Fruit fly (Drosophila melanogaster): Measurements from ENCODE around the gene CG6793.
A peak's percentile ranks its signal among the peaks of the same experiment; 100 is the strongest.

Gene CG6793

DNA sequence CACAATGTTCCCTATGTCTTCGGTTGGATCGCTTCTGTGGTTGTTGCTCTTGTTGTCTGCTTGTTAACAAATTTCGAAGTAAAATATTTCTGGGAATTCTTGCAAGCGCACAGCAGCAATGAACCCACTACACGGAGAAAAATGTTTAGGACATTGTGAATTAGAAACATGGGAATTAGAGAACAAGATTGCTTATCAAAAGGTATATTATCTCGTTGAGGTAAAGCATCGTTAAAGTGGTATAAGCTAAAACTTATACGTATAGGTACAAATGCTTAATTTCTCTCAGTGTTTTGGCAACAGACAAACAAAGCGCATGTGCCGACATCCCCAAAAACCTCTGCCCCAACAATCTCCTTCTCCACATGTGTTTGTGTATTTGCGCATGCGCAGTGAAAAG is 11.5 kb downstream of the CG6793 start (continued):
- TF ChIP-seq ro (GFP tag; IDR thresholded peaks at IDR 0.05) (no peak), CG12942 (GFP tag; optimal IDR thresholded peaks at IDR 0.05) (no peak), sim (GFP tag; IDR thresholded peaks at IDR 0.05) (no peak), dmrt99B (tag; optimal IDR thresholded peaks at IDR 0.05) (peak; percentile 50), sens (GFP tag) (peak; percentile 92), CG14050 (GFP tag; IDR thresholded peaks at IDR 0.05) (no peak), CG32767 (GFP tag; IDR thresholded peaks at IDR 0.05) (peak; percentile 32; the same call in 1 of the 2 replicates), NC2α (GFP tag; optimal IDR thresholded peaks at IDR 0.05) (no peak), Side (GFP tag; optimal IDR thresholded peaks at IDR 0.05) (no peak), cas (GFP tag; IDR thresholded peaks at IDR 0.05) (no peak), CG5180 (GFP tag; optimal IDR thresholded peaks at IDR 0.05) (no peak), CG32532 (GFP tag; IDR thresholded peaks at IDR 0.05) (no peak), CG8388 (GFP tag; optimal IDR thresholded peaks at IDR 0.05) (peak; percentile 65), CG31224 (GFP tag; IDR thresholded peaks at IDR 0.05) (no peak), pnt (GFP tag; optimal IDR thresholded peaks at IDR 0.05) (peak; percentile 36), mirr (GFP tag; optimal IDR thresholded peaks at IDR 0.05) (no peak), CG10267 (tag; optimal IDR thresholded peaks at IDR 0.05) (peak; percentile 61), Atf-2 (GFP tag; optimal IDR thresholded peaks at IDR 0.05) (no peak), Myb (GFP tag; optimal IDR thresholded peaks at IDR 0.05) (peak; percentile 5), CG6813 (GFP tag; optimal IDR thresholded peaks at IDR 0.05) (no peak), BtbVII (GFP tag; optimal IDR thresholded peaks at IDR 0.05) (no peak), nom (GFP tag; optimal IDR thresholded peaks at IDR 0.05) (no peak), CG18262 (tag; optimal IDR thresholded peaks at IDR 0.05) (peak; percentile 52), Ets65A (GFP tag) (peak; percentile 89), NFAT (GFP tag; IDR thresholded peaks at IDR 0.05) (no peak), CG8924 (tag; optimal IDR thresholded peaks at IDR 0.05) (no peak), CG12391 (tag; optimal IDR thresholded peaks at IDR 0.05) (peak; percentile 22), CG1024 (GFP tag; IDR thresholded peaks at IDR 0.05) (peak; percentile 52; the same call in 1 of the 2 replicates), vfl (GFP tag; optimal IDR thresholded peaks at IDR 0.05) (no peak), CG10274 (GFP tag; optimal IDR thresholded peaks at IDR 0.05) (no peak), bsh (GFP tag; optimal IDR thresholded peaks at IDR 0.05) (peak in 1 of 2 experiments; percentile 71), Eip74EF (GFP tag; optimal IDR thresholded peaks at IDR 0.05) (no peak), CG3995 (GFP tag; optimal IDR thresholded peaks at IDR 0.05) (no peak), scrt (GFP tag; optimal IDR thresholded peaks at IDR 0.05) (no peak), oc (tag; optimal IDR thresholded peaks at IDR 0.05) (no peak), Dbx (GFP tag; IDR thresholded peaks at IDR 0.05) (no peak), stc (GFP tag; IDR thresholded peaks at IDR 0.05) (peak; percentile 62), al (GFP tag; IDR thresholded peaks at IDR 0.05) (no peak), Doc2 (GFP tag; IDR thresholded peaks at IDR 0.05) (no peak), CG15269 (tag; optimal IDR thresholded peaks at IDR 0.05) (peak; percentile 35), tll (GFP tag; optimal IDR thresholded peaks at IDR 0.05) (no peak), bcd (GFP tag; optimal IDR thresholded peaks at IDR 0.05) (peak; percentile 15), sob (GFP tag; IDR thresholded peaks at IDR 0.05) (no peak), Chrac-16 (GFP tag; optimal IDR thresholded peaks at IDR 0.05) (peak; percentile 13), CG6765 (GFP tag; optimal IDR thresholded peaks at IDR 0.05) (no peak), pita (GFP tag; optimal IDR thresholded peaks at IDR 0.05) (no peak), CG2889 (GFP tag; IDR thresholded peaks at IDR 0.05) (no peak), MTF-1 (GFP tag; optimal IDR thresholded peaks at IDR 0.05; ENCODE audit: borderline replicate concordance) (no peak), wor (GFP tag; IDR thresholded peaks at IDR 0.05) (no peak), CG16815 (GFP tag; optimal IDR thresholded peaks at IDR 0.05) (peak; percentile 24), CG10543 (GFP tag; optimal IDR thresholded peaks at IDR 0.05) (no peak)
